Worm (Caenorhabditis elegans) whole organism, midembryonic: ENCODE data around the gene slc-25A32.
A peak's percentile ranks its signal among the peaks of the same experiment; 100 is the strongest.

Experiments
- T22C8.4 ChIP-seq: fragments of 200-800 bp; sonication (Bioruptor generic); IDR thresholded peaks from 2 replicates; pipeline ENCODE4 v1.3.6; 2022; ENCODE audit warnings: missing genetic modification characterization, missing compliant biosample characterization
- cog-1 ChIP-seq: sonication (generic microtip); optimal IDR thresholded peaks from 2 replicates; lab custom pipeline; 2016; ENCODE audit warnings: missing genetic modification characterization, missing compliant biosample characterization
- flt-1 ChIP-seq: fragments of 200-800 bp; sonication (Bioruptor generic); IDR thresholded peaks from 2 replicates; pipeline ENCODE4 v1.3.6; 2022; ENCODE audit warnings: missing genetic modification characterization, missing compliant biosample characterization
- klf-2 ChIP-seq: fragments of 200-800 bp; sonication (Bioruptor generic); conservative IDR thresholded peaks from 2 replicates; pipeline ENCODE4 v1.3.6; 2022; ENCODE audit warnings: missing genetic modification reagents, missing genetic modification characterization, missing compliant biosample characterization
- med-1 ChIP-seq: sonication (generic microtip); optimal IDR thresholded peaks from 2 replicates; lab custom pipeline; 2017; ENCODE audit warnings: missing genetic modification characterization, mild to moderate bottlenecking, missing compliant biosample characterization, antibody characterized with exemption, missing genetic modification reagents; ENCODE audit not compliant: insufficient read depth
- ref-1 ChIP-seq: fragments of 200-800 bp; sonication (Bioruptor generic); conservative IDR thresholded peaks from 2 replicates; pipeline ENCODE4 v1.3.6; 2022; ENCODE audit warnings: missing genetic modification reagents, missing genetic modification characterization, missing compliant biosample characterization
- tab-1 ChIP-seq: fragments of 200-800 bp; sonication (Bioruptor generic); IDR thresholded peaks from 2 replicates; pipeline ENCODE4 v1.3.6; 2022; ENCODE audit warnings: missing genetic modification characterization, missing compliant biosample characterization
- ztf-23 ChIP-seq: fragments of 200-800 bp; sonication (Bioruptor generic); IDR thresholded peaks from 2 replicates; pipeline ENCODE4 v1.3.6; 2022; ENCODE audit warnings: missing genetic modification reagents, missing genetic modification characterization, missing compliant biosample characterization
- ztf-29 ChIP-seq: fragments of 200-800 bp; sonication (Bioruptor generic); IDR thresholded peaks from 2 replicates; pipeline ENCODE4 v1.3.6; 2022; ENCODE audit warnings: missing genetic modification reagents, missing genetic modification characterization, missing compliant biosample characterization

The slc-25A32 gene

ce11 chrII:8283158-8283717, 7.1 kb downstream of the slc-25A32 start, which contains the start of the genes nst-1 and cct-4:
TSS of gene nst-1 (minus strand) at chrII:8283208.
TSS of gene cct-4 (plus strand) at chrII:8283667.
- TF ChIP-seq med-1 (GFP tag; lab: Kevin White, UChicago) (no peak), flt-1 (no peak), ztf-23 (GFP tag; lab: Robert Waterston, UW) (no peak), ztf-29 (GFP tag; lab: Robert Waterston, UW) (no peak), cog-1 (tag; lab: Kevin White, UChicago) (no peak), T22C8.4 (no peak)

- TF ChIP-seq ztf-29 (GFP tag; lab: Robert Waterston, UW), result no peak
- no peak for TF ChIP-seq klf-2 (GFP tag; lab: Robert Waterston, UW)
- TF ChIP-seq ztf-23 (GFP tag; lab: Robert Waterston, UW), result no peak
- TF ChIP-seq med-1 (GFP tag; lab: Kevin White, UChicago), result no peak
- TF ChIP-seq T22C8.4, result no peak
- no peak for TF ChIP-seq flt-1
- no peak for TF ChIP-seq ref-1
- no peak for TF ChIP-seq tab-1 (GFP tag; lab: Robert Waterston, UW)
- TF ChIP-seq cog-1 (tag; lab: Kevin White, UChicago), result no peak
Observed at ce11 chrII:8295296-8295695, 19.2 kb downstream of the slc-25A32 start, which contains the start of gene nlp-55. TSS of gene nlp-55 (minus strand) at chrII:8295396.

DNA sequence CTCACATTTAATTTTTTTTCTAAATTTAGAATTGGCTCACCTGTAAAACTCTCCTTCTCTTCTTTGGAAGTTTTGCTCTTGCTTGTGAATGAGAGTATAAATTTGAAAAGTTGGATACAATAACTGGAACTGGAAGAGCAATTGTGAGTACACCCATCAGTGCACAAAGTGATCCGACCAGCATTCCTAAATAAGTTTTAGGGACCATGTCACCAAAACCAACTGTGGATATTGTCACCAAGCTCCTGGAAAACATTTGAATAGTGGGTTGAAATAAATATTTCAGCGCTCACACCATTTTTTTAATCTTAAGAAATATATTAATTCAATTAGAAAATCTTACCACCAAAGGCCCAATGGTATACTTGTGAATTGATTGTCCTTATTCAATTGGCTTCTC, 32.2 kb downstream of the slc-25A32 start:
- TF ChIP-seq flt-1 (no peak), med-1 (GFP tag; lab: Kevin White, UChicago) (no peak), tab-1 (GFP tag; lab: Robert Waterston, UW) (no peak)

DNA sequence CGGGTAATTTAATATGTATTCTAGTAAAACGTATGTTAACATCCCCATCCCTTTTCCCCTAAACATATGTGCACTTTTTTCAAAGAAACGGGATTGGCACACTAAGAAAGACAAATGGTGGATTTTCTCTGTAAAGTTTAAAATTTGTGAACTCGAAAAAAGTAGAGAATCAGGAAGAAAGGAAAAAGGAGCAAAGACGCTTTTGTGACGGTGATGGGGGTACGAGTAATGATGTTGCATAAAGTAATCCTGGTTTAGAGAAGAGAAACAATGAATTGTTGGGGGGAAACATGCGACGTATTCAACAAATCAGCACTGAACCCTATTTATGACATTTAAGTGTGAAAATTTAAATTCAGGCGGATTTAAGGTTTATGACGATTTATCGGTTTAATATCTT, 35.4 kb downstream of the slc-25A32 start:
- no peak for TF ChIP-seq ref-1
- no peak for TF ChIP-seq flt-1
- TF ChIP-seq T22C8.4, result no peak
- no peak for TF ChIP-seq med-1 (GFP tag; lab: Kevin White, UChicago)
- TF ChIP-seq tab-1 (GFP tag; lab: Robert Waterston, UW), result no peak

- TF ChIP-seq med-1 (GFP tag; lab: Kevin White, UChicago) (no peak), tab-1 (GFP tag; lab: Robert Waterston, UW) (no peak), flt-1 (no peak), T22C8.4 (no peak), klf-2 (GFP tag; lab: Robert Waterston, UW) (no peak), ztf-23 (GFP tag; lab: Robert Waterston, UW) (no peak), cog-1 (tag; lab: Kevin White, UChicago) (no peak), ref-1 (no peak), ztf-29 (GFP tag; lab: Robert Waterston, UW) (no peak)
Observed at ce11 chrII:8312012-8312411, 35.9 kb downstream of the slc-25A32 start.

- TF ChIP-seq tab-1 (GFP tag; lab: Robert Waterston, UW) (no peak), T22C8.4 (no peak), cog-1 (tag; lab: Kevin White, UChicago) (no peak), ztf-29 (GFP tag; lab: Robert Waterston, UW) (no peak), flt-1 (no peak), ztf-23 (GFP tag; lab: Robert Waterston, UW) (no peak), klf-2 (GFP tag; lab: Robert Waterston, UW) (no peak)
Observed at ce11 chrII:8314768-8315167, 38.7 kb downstream of the slc-25A32 start.

- TF ChIP-seq klf-2 (GFP tag; lab: Robert Waterston, UW), result no peak
Observed at ce11 chrII:8316701-8317100, 40.6 kb downstream of the slc-25A32 start.

- TF ChIP-seq tab-1 (GFP tag; lab: Robert Waterston, UW), result no peak
- TF ChIP-seq ref-1, result no peak
- TF ChIP-seq flt-1, result no peak
- no peak for TF ChIP-seq ztf-29 (GFP tag; lab: Robert Waterston, UW)
- no peak for TF ChIP-seq T22C8.4
- no peak for TF ChIP-seq klf-2 (GFP tag; lab: Robert Waterston, UW)
- no peak for TF ChIP-seq cog-1 (tag; lab: Kevin White, UChicago)
- TF ChIP-seq med-1 (GFP tag; lab: Kevin White, UChicago), result no peak
- no peak for TF ChIP-seq ztf-23 (GFP tag; lab: Robert Waterston, UW)
Observed at ce11 chrII:8321244-8321643, 45.1 kb downstream of the slc-25A32 start, which contains the start of gene shw-1. TSS of gene shw-1 (minus strand) at chrII:8321471.

DNA sequence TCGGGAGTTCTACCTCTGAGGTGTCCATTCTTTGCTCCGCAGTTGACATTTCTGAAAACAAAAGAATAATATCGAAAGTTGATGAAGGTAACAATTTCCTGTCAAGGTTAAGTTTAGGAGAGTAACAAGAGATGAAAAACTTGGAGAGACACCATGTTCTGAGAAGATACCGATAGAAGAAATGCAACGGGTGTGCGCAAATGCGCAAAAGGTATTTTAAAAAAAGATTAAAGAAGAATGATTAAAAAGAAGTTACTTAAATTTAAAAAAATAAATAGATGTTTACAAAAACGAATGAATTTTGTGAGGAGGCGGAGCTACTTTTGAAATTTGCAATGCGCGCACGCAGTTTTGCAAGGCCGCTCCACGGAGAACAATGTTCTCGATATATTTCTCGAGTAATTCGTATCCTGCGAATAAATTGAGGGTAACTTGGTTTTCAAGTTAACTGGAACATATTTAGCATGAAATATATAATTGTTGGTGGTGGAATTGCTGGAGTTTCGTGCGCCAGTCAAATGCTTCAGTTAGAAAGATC, 49.0 kb downstream of the slc-25A32 start, which contains the start of the genes ran-3 and C26D10.3:
Gene ran-3, minus strand, starts transcription at position 51 of the 538 bp plus-strand sequence.
Gene C26D10.3, plus strand, starts transcription at position 385 of the 538 bp plus-strand sequence.
- TF ChIP-seq ref-1 (no peak), ztf-29 (GFP tag; lab: Robert Waterston, UW) (no peak), med-1 (GFP tag; lab: Kevin White, UChicago) (peak; percentile 84), cog-1 (tag; lab: Kevin White, UChicago) (peak; percentile 56), klf-2 (GFP tag; lab: Robert Waterston, UW) (peak; percentile 72; the same call in 1 of the 2 replicates), flt-1 (peak; percentile 70; the same call in 1 of the 2 replicates), tab-1 (GFP tag; lab: Robert Waterston, UW) (peak; percentile 60; the same call in 1 of the 2 replicates), T22C8.4 (no peak), ztf-23 (GFP tag; lab: Robert Waterston, UW) (peak; percentile 72)
